Fruit fly (Drosophila melanogaster): ENCODE results near the gene ana1.

Gene ana1

DNA sequence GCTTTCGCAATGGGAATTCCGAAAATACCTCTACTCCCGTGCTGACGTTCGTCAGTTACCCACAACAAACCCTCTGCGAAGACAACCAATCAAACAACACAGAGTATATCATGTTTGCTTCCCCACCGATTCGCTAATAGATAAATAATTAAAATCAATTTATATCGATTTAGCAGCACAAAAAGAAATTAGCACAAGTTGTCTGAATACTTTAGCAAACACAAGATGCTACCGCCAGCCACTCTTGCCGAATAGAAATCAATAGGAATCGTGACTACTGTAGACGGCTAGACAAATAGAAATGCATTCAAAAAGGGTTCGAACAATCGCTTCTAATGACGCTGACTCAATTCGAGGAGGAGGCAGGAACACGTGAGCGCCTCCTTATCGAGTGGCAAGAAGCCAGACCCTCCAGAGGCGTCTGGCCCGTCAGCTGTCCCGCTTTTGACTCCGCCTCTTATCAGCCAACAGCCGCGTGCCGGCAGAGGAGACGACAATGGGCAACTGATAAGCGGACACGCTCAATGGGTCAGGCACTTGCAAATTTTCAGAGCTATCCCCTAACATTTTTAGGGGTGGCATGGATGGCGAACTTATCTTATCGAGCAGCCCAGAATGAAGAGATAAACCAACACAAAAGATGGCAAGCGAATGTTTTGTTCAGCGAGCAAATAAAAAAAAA is 38.0 kb downstream of the ana1 start:
- TF ChIP-seq CG33017 (tag; optimal IDR thresholded peaks at IDR 0.05) (peak; percentile 43), CG7045 (GFP tag; optimal IDR thresholded peaks at IDR 0.05) (no peak), tj (GFP tag; optimal IDR thresholded peaks at IDR 0.05) (no peak), toe (GFP tag; optimal IDR thresholded peaks at IDR 0.05) (no peak), Clk (GFP tag; optimal IDR thresholded peaks at IDR 0.05) (no peak), Crg-1 (GFP tag; optimal IDR thresholded peaks at IDR 0.05) (peak; percentile 14), CG14711 (tag; optimal IDR thresholded peaks at IDR 0.05) (no peak), cic (GFP tag; optimal IDR thresholded peaks at IDR 0.05) (peak; percentile 86), ovo (GFP tag; optimal IDR thresholded peaks at IDR 0.05) (no peak), CG7101 (tag; optimal IDR thresholded peaks at IDR 0.05) (no peak), CG12768 (GFP tag; optimal IDR thresholded peaks at IDR 0.05) (peak; percentile 33), Mnt (GFP tag; optimal IDR thresholded peaks at IDR 0.05) (peak; percentile 51), cnc (optimal IDR thresholded peaks at IDR 0.05) (no peak), bab1 (GFP tag; optimal IDR thresholded peaks at IDR 0.05) (no peak), CG1620 (GFP tag; optimal IDR thresholded peaks at IDR 0.05) (no peak), pad (GFP tag; optimal IDR thresholded peaks at IDR 0.05) (no peak), CG11617 (GFP tag; optimal IDR thresholded peaks at IDR 0.05) (no peak), Hr96 (GFP tag; optimal IDR thresholded peaks at IDR 0.05) (no peak), CG5204 (GFP tag; optimal IDR thresholded peaks at IDR 0.05) (no peak), kay (GFP tag; ENCODE audit: borderline replicate concordance) (peak; percentile 58)

- TF ChIP-seq CG7045 (GFP tag; optimal IDR thresholded peaks at IDR 0.05) = no peak
- peak; percentile 80 for TF ChIP-seq kay (GFP tag; ENCODE audit: borderline replicate concordance)
- TF ChIP-seq CG12768 (GFP tag; optimal IDR thresholded peaks at IDR 0.05) = peak; percentile 44
- no peak for TF ChIP-seq ovo (GFP tag; optimal IDR thresholded peaks at IDR 0.05)
- no peak for TF ChIP-seq CG5204 (GFP tag; optimal IDR thresholded peaks at IDR 0.05)
Measured at dm6 chr3R:24569669-24570349, 39.4 kb downstream of the ana1 start.

- peak; percentile 77 for TF ChIP-seq cic (GFP tag; optimal IDR thresholded peaks at IDR 0.05)
- peak; percentile 62 for TF ChIP-seq Mnt (GFP tag; optimal IDR thresholded peaks at IDR 0.05)
- peak; percentile 89 for TF ChIP-seq kay (GFP tag; ENCODE audit: borderline replicate concordance)
- TF ChIP-seq CG33017 (tag; optimal IDR thresholded peaks at IDR 0.05) = peak; percentile 59
- TF ChIP-seq tj (GFP tag; optimal IDR thresholded peaks at IDR 0.05) = peak; percentile 73
- no peak for TF ChIP-seq CG7101 (tag; optimal IDR thresholded peaks at IDR 0.05)
- no peak for TF ChIP-seq CG1620 (GFP tag; optimal IDR thresholded peaks at IDR 0.05)
- TF ChIP-seq Clk (GFP tag; optimal IDR thresholded peaks at IDR 0.05) = no peak
- TF ChIP-seq CG14711 (tag; optimal IDR thresholded peaks at IDR 0.05) = peak; percentile 11
Measured at dm6 chr3R:24571386-24572124, 41.2 kb downstream of the ana1 start.

dm6 chr3R:24572540-24573043 is 42.2 kb downstream of the ana1 start:
- TF ChIP-seq CG7101 (tag; optimal IDR thresholded peaks at IDR 0.05) = peak; percentile 99
- peak; percentile 97 for TF ChIP-seq cic (GFP tag; optimal IDR thresholded peaks at IDR 0.05)
- TF ChIP-seq kay (GFP tag; ENCODE audit: borderline replicate concordance) = peak; percentile 99
- TF ChIP-seq Clk (GFP tag; optimal IDR thresholded peaks at IDR 0.05) = peak; percentile 98
- peak; percentile 97 for TF ChIP-seq Crg-1 (GFP tag; optimal IDR thresholded peaks at IDR 0.05)
- peak; percentile 98 for TF ChIP-seq toe (GFP tag; optimal IDR thresholded peaks at IDR 0.05)
- peak; percentile 98 for TF ChIP-seq CG5204 (GFP tag; optimal IDR thresholded peaks at IDR 0.05)
- TF ChIP-seq CG7045 (GFP tag; optimal IDR thresholded peaks at IDR 0.05) = peak; percentile 98
- TF ChIP-seq CG11617 (GFP tag; optimal IDR thresholded peaks at IDR 0.05) = peak; percentile 99
- TF ChIP-seq cnc (optimal IDR thresholded peaks at IDR 0.05) = no peak
- peak; percentile 96 for TF ChIP-seq CG1620 (GFP tag; optimal IDR thresholded peaks at IDR 0.05)
- peak; percentile 94 for TF ChIP-seq pad (GFP tag; optimal IDR thresholded peaks at IDR 0.05)
- peak; percentile 76 for TF ChIP-seq tj (GFP tag; optimal IDR thresholded peaks at IDR 0.05)
- TF ChIP-seq CG12768 (GFP tag; optimal IDR thresholded peaks at IDR 0.05) = peak; percentile 99
- TF ChIP-seq Hr96 (GFP tag; optimal IDR thresholded peaks at IDR 0.05) = peak; percentile 97
- TF ChIP-seq bab1 (GFP tag; optimal IDR thresholded peaks at IDR 0.05) = peak; percentile 96
- TF ChIP-seq ovo (GFP tag; optimal IDR thresholded peaks at IDR 0.05) = peak; percentile 94
- TF ChIP-seq CG14711 (tag; optimal IDR thresholded peaks at IDR 0.05) = peak; percentile 96
- TF ChIP-seq Mnt (GFP tag; optimal IDR thresholded peaks at IDR 0.05) = peak; percentile 95
- TF ChIP-seq CG33017 (tag; optimal IDR thresholded peaks at IDR 0.05) = peak; percentile 99

DNA sequence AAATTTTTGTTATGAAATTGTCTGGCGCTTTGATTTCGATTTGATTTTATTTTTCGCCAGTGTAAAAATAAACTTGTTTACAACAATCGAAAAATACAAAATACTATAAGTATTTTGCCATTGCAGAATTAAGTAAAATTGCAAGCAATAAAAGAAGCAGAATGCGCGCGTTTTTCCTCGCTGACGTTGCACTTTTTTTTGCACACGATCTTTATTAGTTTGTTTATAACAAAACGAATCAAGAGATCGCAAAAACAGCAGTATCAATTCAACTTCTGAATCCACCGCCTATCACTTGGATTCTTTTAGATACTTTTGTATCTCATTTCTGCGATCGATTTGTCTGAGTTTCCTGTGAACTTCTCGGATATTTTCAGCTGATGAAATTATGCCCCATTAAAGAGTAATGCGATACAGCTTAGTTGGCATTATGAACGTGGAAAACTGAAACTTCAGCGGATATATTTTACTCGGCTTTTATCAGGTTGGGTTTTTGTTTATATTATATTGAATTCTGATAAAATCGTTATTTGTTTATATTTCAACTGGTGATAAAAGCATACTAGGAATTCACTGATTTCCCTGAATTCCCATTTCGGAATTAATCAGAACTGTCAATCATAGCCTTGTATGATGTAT is 42.8 kb downstream of the ana1 start:
- no peak for TF ChIP-seq bab1 (GFP tag; optimal IDR thresholded peaks at IDR 0.05)
- peak; percentile 98 for TF ChIP-seq tj (GFP tag; optimal IDR thresholded peaks at IDR 0.05)
- peak; percentile 75 to 81 for TF ChIP-seq cnc (optimal IDR thresholded peaks at IDR 0.05)
- no peak for TF ChIP-seq CG7101 (tag; optimal IDR thresholded peaks at IDR 0.05)

All from whole organism, adult.